Fruit fly (Drosophila melanogaster) whole organism, embryonic: ENCODE measurements around the gene cni.

Experiments used
- Abd-B ChIP-seq: fragments of 200-800 bp; sonication (Bioruptor generic); optimal IDR thresholded peaks from 2 replicates; lab custom pipeline; 2018; ENCODE audit warnings: missing biosample characterization, mild to moderate bottlenecking, missing genetic modification characterization, moderate library complexity
- Aef1 ChIP-seq: fragments of 200-800 bp; sonication (Bioruptor generic); IDR thresholded peaks from 3 replicates; pipeline ENCODE4 v1.3.6; 2022; ENCODE audit warnings: missing biosample characterization, missing genetic modification characterization
- B-H2 ChIP-seq: fragments of 200-800 bp; sonication (Bioruptor generic); optimal IDR thresholded peaks from 2 replicates; lab custom pipeline; 2018; ENCODE audit warnings: missing biosample characterization, mild to moderate bottlenecking, missing genetic modification characterization
- Bgb ChIP-seq: fragments of 200-800 bp; sonication (Bioruptor generic); IDR thresholded peaks from 2 replicates; pipeline ENCODE4 v1.3.6; 2022; ENCODE audit warnings: missing biosample characterization, missing genetic modification characterization; ENCODE audit not compliant: partially characterized antibody
- Bteb2 ChIP-seq: fragments of 200-800 bp; sonication (Bioruptor generic); optimal IDR thresholded peaks from 2 replicates; lab custom pipeline; 2016; ENCODE audit warnings: missing biosample characterization, missing genetic modification characterization
- CG10979 ChIP-seq: fragments of 200-800 bp; sonication (Bioruptor generic); optimal IDR thresholded peaks from 2 replicates; lab custom pipeline; 2018; ENCODE audit warnings: missing biosample characterization, mild to moderate bottlenecking, missing genetic modification characterization, moderate library complexity
- CG11560 ChIP-seq: fragments of 200-800 bp; sonication (Bioruptor generic); IDR thresholded peaks from 3 replicates; pipeline ENCODE4 v1.3.6; 2022; ENCODE audit warnings: missing biosample characterization, missing genetic modification characterization
- CG12236 ChIP-seq: fragments of 200-800 bp; sonication (Bioruptor generic); optimal IDR thresholded peaks from 2 replicates; lab custom pipeline; 2016; ENCODE audit warnings: missing biosample characterization, missing genetic modification characterization
- CG13296 ChIP-seq: fragments of 200-800 bp; sonication (Bioruptor generic); optimal IDR thresholded peaks from 3 replicates; lab custom pipeline; 2018; ENCODE audit warnings: missing biosample characterization, mild to moderate bottlenecking, missing genetic modification characterization
- CG16813 ChIP-seq: fragments of 200-800 bp; sonication (Bioruptor generic); IDR thresholded peaks from 3 replicates; pipeline ENCODE4 v1.3.6; 2022; ENCODE audit warnings: missing biosample characterization, missing genetic modification characterization; ENCODE audit not compliant: partially characterized antibody
- CG16863 ChIP-seq: fragments of 200-800 bp; sonication (Bioruptor generic); optimal IDR thresholded peaks from 3 replicates; lab custom pipeline; 2016; ENCODE audit warnings: missing biosample characterization, missing genetic modification characterization
- CG18262 ChIP-seq: fragments of 200-800 bp; optimal IDR thresholded peaks from 3 replicates; lab custom pipeline; 2019; ENCODE audit warnings: missing biosample characterization, mild to moderate bottlenecking, missing genetic modification characterization, moderate library complexity
- CG2129 ChIP-seq: fragments of 200-800 bp; sonication (Bioruptor generic); IDR thresholded peaks from 2 replicates; pipeline ENCODE4 v1.3.6; 2022; ENCODE audit warnings: missing biosample characterization, missing genetic modification characterization; ENCODE audit not compliant: partially characterized antibody
- CG31441 ChIP-seq: fragments of 200-800 bp; sonication (Bioruptor generic); IDR thresholded peaks from 2 replicates; pipeline ENCODE4 v1.3.6; 2022; ENCODE audit warnings: missing biosample characterization, missing genetic modification characterization
- CG33213 ChIP-seq: fragments of 200-800 bp; sonication (Bioruptor generic); optimal IDR thresholded peaks from 3 replicates; lab custom pipeline; 2016; ENCODE audit warnings: missing biosample characterization, missing genetic modification characterization
- CG33557 ChIP-seq: fragments of 200-800 bp; sonication (Bioruptor generic); optimal IDR thresholded peaks from 2 replicates; lab custom pipeline; 2019; ENCODE audit warnings: missing biosample characterization, mild to moderate bottlenecking, missing genetic modification characterization, moderate library complexity
- CG34224 ChIP-seq: fragments of 200-800 bp; sonication (Bioruptor generic); IDR thresholded peaks from 3 replicates; pipeline ENCODE4 v1.3.6; 2022; ENCODE audit warnings: missing biosample characterization, missing genetic modification characterization; ENCODE audit not compliant: partially characterized antibody
- CG4282 ChIP-seq: fragments of 200-800 bp; sonication (Bioruptor generic); optimal IDR thresholded peaks from 2 replicates; lab custom pipeline; 2016; ENCODE audit warnings: missing biosample characterization, missing genetic modification characterization
- CG6854 ChIP-seq: fragments of 200-800 bp; sonication (Bioruptor generic); optimal IDR thresholded peaks from 3 replicates; lab custom pipeline; 2017; ENCODE audit warnings: missing biosample characterization, mild to moderate bottlenecking, missing genetic modification characterization
- CG7357 ChIP-seq: fragments of 200-800 bp; sonication (Bioruptor generic); IDR thresholded peaks from 3 replicates; pipeline ENCODE4 v1.3.6; 2022; ENCODE audit warnings: missing biosample characterization, missing genetic modification characterization
- CG7963 ChIP-seq: fragments of 200-800 bp; sonication (Bioruptor generic); IDR thresholded peaks from 3 replicates; pipeline ENCODE4 v1.3.6; 2022; ENCODE audit warnings: missing biosample characterization, missing genetic modification characterization; ENCODE audit not compliant: partially characterized antibody
- CG8281 ChIP-seq: fragments of 200-800 bp; sonication (Bioruptor generic); optimal IDR thresholded peaks from 2 replicates; lab custom pipeline; 2018; ENCODE audit warnings: missing biosample characterization, mild to moderate bottlenecking, missing genetic modification characterization, moderate library complexity
- CG8290 ChIP-seq, 3 experiments: fragments of 200-800 bp; sonication (Bioruptor generic); optimal IDR thresholded peaks; 2 replicates each; lab custom pipeline; 2016 to 2019; ENCODE audit warnings: missing biosample characterization in 3 of 3, missing genetic modification characterization in 3 of 3, mild to moderate bottlenecking in 2 of 3, moderate library complexity in 1 of 3
- CG9817 ChIP-seq: fragments of 200-800 bp; sonication (Bioruptor generic); optimal IDR thresholded peaks from 2 replicates; lab custom pipeline; 2018; ENCODE audit warnings: missing biosample characterization, mild to moderate bottlenecking, missing genetic modification characterization, moderate library complexity
- CG9932 ChIP-seq: fragments of 200-800 bp; sonication (Bioruptor generic); IDR thresholded peaks from 2 replicates; pipeline ENCODE4 v1.3.6; 2022; ENCODE audit warnings: missing biosample characterization, missing genetic modification characterization
- Dek ChIP-seq: fragments of 200-800 bp; sonication (Bioruptor generic); optimal IDR thresholded peaks from 3 replicates; lab custom pipeline; 2019; ENCODE audit warnings: missing biosample characterization, mild to moderate bottlenecking, missing genetic modification characterization, moderate library complexity
- Dref ChIP-seq: fragments of 200-800 bp; sonication (Bioruptor generic); IDR thresholded peaks from 2 replicates; pipeline ENCODE4 v1.3.6; 2022; ENCODE audit warnings: missing biosample characterization, missing genetic modification characterization
- HmgD ChIP-seq: fragments of 200-800 bp; sonication (Bioruptor generic); optimal IDR thresholded peaks from 3 replicates; lab custom pipeline; 2016; ENCODE audit warnings: missing biosample characterization, missing genetic modification characterization
- Lim3 ChIP-seq: fragments of 200-800 bp; sonication (Bioruptor generic); IDR thresholded peaks from 2 replicates; pipeline ENCODE4 v1.3.6; 2022; ENCODE audit warnings: missing biosample characterization, missing genetic modification characterization
- NC2α ChIP-seq: fragments of 200-800 bp; sonication (Bioruptor generic); optimal IDR thresholded peaks from 2 replicates; lab custom pipeline; 2016; ENCODE audit warnings: missing biosample characterization, missing genetic modification characterization
- Nf-YC ChIP-seq: fragments of 200-800 bp; optimal IDR thresholded peaks from 3 replicates; lab custom pipeline; 2019; ENCODE audit warnings: missing biosample characterization, mild to moderate bottlenecking, missing genetic modification characterization, moderate library complexity
- Oaz ChIP-seq: fragments of 200-800 bp; sonication (Bioruptor generic); IDR thresholded peaks from 2 replicates; pipeline ENCODE4 v1.3.6; 2022; ENCODE audit warnings: missing biosample characterization, missing genetic modification characterization
- Ravus ChIP-seq: fragments of 200-800 bp; sonication (Bioruptor generic); IDR thresholded peaks from 2 replicates; pipeline ENCODE4 v1.3.6; 2022; ENCODE audit warnings: missing biosample characterization, missing genetic modification characterization
- Ssrp ChIP-seq: fragments of 200-800 bp; sonication (Bioruptor generic); optimal IDR thresholded peaks from 2 replicates; lab custom pipeline; 2018; ENCODE audit warnings: missing biosample characterization, mild to moderate bottlenecking, missing genetic modification characterization, moderate library complexity
- Trl ChIP-seq, 3 experiments: fragments of >200 bp in 2 of 3; fragments of 200-800 bp in 1 of 3; sonication (Bioruptor generic) in 1 of 3; optimal IDR thresholded peaks; 2 replicates in 1 of 3; 3 replicates in 2 of 3; lab custom pipeline; 2016 to 2017; ENCODE audit warnings: missing biosample characterization in 1 of 3, missing genetic modification characterization in 1 of 3
- al ChIP-seq: fragments of 200-800 bp; sonication (Bioruptor generic); IDR thresholded peaks from 2 replicates; pipeline ENCODE4 v1.3.6; 2022; ENCODE audit warnings: missing biosample characterization, missing genetic modification characterization
- bbx ChIP-seq: fragments of 200-800 bp; sonication (Bioruptor generic); IDR thresholded peaks from 2 replicates; pipeline ENCODE4 v1.3.6; 2022; ENCODE audit warnings: missing biosample characterization, missing genetic modification characterization; ENCODE audit not compliant: partially characterized antibody
- chif ChIP-seq, 2 experiments: fragments of 200-800 bp; sonication (Bioruptor generic); optimal IDR thresholded peaks; 3 replicates each; lab custom pipeline; 2016; ENCODE audit warnings: missing biosample characterization in 2 of 2, missing genetic modification characterization in 2 of 2
- gfzf ChIP-seq: fragments of 200-800 bp; sonication (Bioruptor generic); optimal IDR thresholded peaks from 2 replicates; lab custom pipeline; 2016; ENCODE audit warnings: missing biosample characterization, mild to moderate bottlenecking, missing genetic modification characterization, moderate library complexity
- grn ChIP-seq: fragments of 200-800 bp; sonication (Bioruptor generic); optimal IDR thresholded peaks from 3 replicates; lab custom pipeline; 2017; ENCODE audit warnings: missing biosample characterization, missing genetic modification characterization
- gsb-n ChIP-seq: fragments of 200-800 bp; sonication (Bioruptor generic); optimal IDR thresholded peaks from 3 replicates; lab custom pipeline; 2018; ENCODE audit warnings: missing biosample characterization, mild to moderate bottlenecking, missing genetic modification characterization
- ham ChIP-seq: fragments of 200-800 bp; sonication (Bioruptor generic); IDR thresholded peaks from 2 replicates; pipeline ENCODE4 v1.3.6; 2022; ENCODE audit warnings: missing biosample characterization, missing genetic modification characterization
- hb ChIP-seq: fragments of 200-800 bp; sonication (Bioruptor generic); IDR thresholded peaks from 3 replicates; pipeline ENCODE4 v1.3.6; 2022; ENCODE audit warnings: missing biosample characterization, missing genetic modification characterization; ENCODE audit not compliant: partially characterized antibody
- ind ChIP-seq: fragments of 200-800 bp; sonication (Bioruptor generic); optimal IDR thresholded peaks from 3 replicates; lab custom pipeline; 2016; ENCODE audit warnings: missing biosample characterization, missing genetic modification characterization
- lbe ChIP-seq: fragments of 200-800 bp; sonication (Bioruptor generic); optimal IDR thresholded peaks from 2 replicates; lab custom pipeline; 2016; ENCODE audit warnings: missing biosample characterization, mild to moderate bottlenecking, missing genetic modification characterization
- sc ChIP-seq, 3 experiments: fragments of >200 bp in 2 of 3; fragments of 200-800 bp in 1 of 3; sonication (Bioruptor generic) in 1 of 3; optimal IDR thresholded peaks; 2 replicates in 2 of 3; 3 replicates in 1 of 3; lab custom pipeline; 2017; ENCODE audit warnings: mild to moderate bottlenecking in 1 of 3, missing biosample characterization in 1 of 3, missing genetic modification characterization in 1 of 3, missing genetic modification reagents in 1 of 3
- sim ChIP-seq: fragments of 200-800 bp; sonication (Bioruptor generic); IDR thresholded peaks from 2 replicates; pipeline ENCODE4 v1.3.6; 2022; ENCODE audit warnings: missing biosample characterization, missing genetic modification characterization

The cni gene

dm6 chr2L:16286360-16287005 is 24.0 kb downstream of the cni start (continued):
- no peak for TF ChIP-seq bbx (GFP tag; lab: Robert Waterston, UW)
- TF ChIP-seq CG6854 (GFP tag; lab: Kevin White, UChicago) = peak; percentile 64
- no peak for TF ChIP-seq Bgb (GFP tag; lab: Robert Waterston, UW)
- TF ChIP-seq ham (GFP tag; lab: Robert Waterston, UW) = no peak
- TF ChIP-seq grn (GFP tag; lab: Kevin White, UChicago) = no peak
- TF ChIP-seq hb (GFP tag; lab: Robert Waterston, UW) = no peak
- no peak for TF ChIP-seq Dref (GFP tag; lab: Robert Waterston, UW)
- peak; percentile 94 for TF ChIP-seq CG8281
- peak; percentile 70 for TF ChIP-seq NC2α
- peak; percentile 55 for TF ChIP-seq CG13296 (GFP tag; lab: Kevin White, UChicago)
- peak; percentile 74 for TF ChIP-seq CG9817 (tag; lab: Kevin White, UChicago)
- peak; percentile 39 for TF ChIP-seq CG33557 (GFP tag; lab: Kevin White, UChicago)
- no peak for TF ChIP-seq CG11560 (tag; lab: Robert Waterston, UW)
- no peak for TF ChIP-seq Oaz (GFP tag; lab: Robert Waterston, UW)
- TF ChIP-seq Dek = peak; percentile 88
- TF ChIP-seq gfzf = no peak
- TF ChIP-seq CG34224 (GFP tag; lab: Robert Waterston, UW) = no peak
- peak; percentile 54 for TF ChIP-seq Abd-B (GFP tag; lab: Kevin White, UChicago)
- no peak for TF ChIP-seq Aef1 (GFP tag; lab: Robert Waterston, UW)
- TF ChIP-seq CG7963 (GFP tag; lab: Robert Waterston, UW) = no peak
- TF ChIP-seq CG4282 (GFP tag; lab: Kevin White, UChicago) = peak; percentile 58
- peak; percentile 48 for TF ChIP-seq CG8290 (GFP tag; optimal IDR thresholded peaks at IDR 0.05; lab: Kevin White, UChicago)
- peak in 1 of 2 experiments; percentile 72 for TF ChIP-seq CG8290 (tag; optimal IDR thresholded peaks at IDR 0.05; lab: Kevin White, UChicago)
- peak; percentile 71 for TF ChIP-seq Bteb2 (GFP tag; lab: Kevin White, UChicago)
- TF ChIP-seq sc (optimal IDR thresholded peaks at IDR 0.05; lab: Kevin White, UChicago) = no peak
- peak; percentile 68 for TF ChIP-seq sc (GFP tag; optimal IDR thresholded peaks at IDR 0.05; lab: Kevin White, UChicago)
- no peak for TF ChIP-seq Lim3 (GFP tag; lab: Robert Waterston, UW)
- TF ChIP-seq HmgD (GFP tag; lab: Kevin White, UChicago) = no peak
- peak; percentile 73 for TF ChIP-seq CG16863
- no peak for TF ChIP-seq Ravus (GFP tag; lab: Robert Waterston, UW)
- peak; percentile 83 to 93 for TF ChIP-seq Trl (optimal IDR thresholded peaks at IDR 0.05; lab: Kevin White, UChicago)
- TF ChIP-seq Trl (GFP tag; optimal IDR thresholded peaks at IDR 0.05; lab: Kevin White, UChicago) = peak; percentile 27
- TF ChIP-seq Nf-YC (tag; lab: Kevin White, UChicago) = peak; percentile 57
- TF ChIP-seq CG16813 = no peak
- TF ChIP-seq, all 482 proteins: peak for 280

- TF ChIP-seq CG7357 (peak; percentile 83), CG33213 (GFP tag; lab: Kevin White, UChicago) (peak; percentile 82), al (no peak), chif (GFP tag; optimal IDR thresholded peaks at IDR 0.05; lab: Kevin White, UChicago) (peak; percentile 84 to 92), B-H2 (peak; percentile 13), lbe (GFP tag; lab: Kevin White, UChicago) (peak; percentile 78), CG18262 (tag; lab: Kevin White, UChicago) (peak; percentile 86), NC2α (peak; percentile 47), Ssrp (tag; lab: Kevin White, UChicago) (peak; percentile 91), gsb-n (tag; lab: Kevin White, UChicago) (peak; percentile 80), sim (GFP tag; lab: Robert Waterston, UW) (no peak), CG31441 (GFP tag; lab: Robert Waterston, UW) (no peak), CG9932 (GFP tag; lab: Robert Waterston, UW) (no peak), CG12236 (peak; percentile 84), CG2129 (GFP tag; lab: Robert Waterston, UW) (no peak), CG10979 (tag; lab: Kevin White, UChicago) (peak; percentile 90), ind (GFP tag; lab: Kevin White, UChicago) (peak; percentile 89)
Measured at dm6 chr2L:16285692-16286359, 24.7 kb downstream of the cni start.
